Worm (Caenorhabditis elegans): ENCODE measurements around the gene phf-10.

- TF ChIP-seq ceh-6 (GFP tag; optimal IDR thresholded peaks at IDR 0.05) (no peak), unc-42 (tag; optimal IDR thresholded peaks at IDR 0.05) (no peak)
Measured at ce11 chrV:332585-332984, 21.2 kb upstream of the phf-10 start.

Measured in whole organism, late embryonic.